Fruit fly (Drosophila melanogaster) whole organism, embryonic: ENCODE data around the gene CG10252.

Experiments
- Aef1 ChIP-seq: fragments of 200-800 bp; sonication (Bioruptor generic); IDR thresholded peaks from 3 replicates; pipeline ENCODE4 v1.3.6; 2022; ENCODE audit warnings: missing biosample characterization, missing genetic modification characterization
- Awh ChIP-seq: fragments of 200-800 bp; sonication (Bioruptor generic); IDR thresholded peaks from 2 replicates; pipeline ENCODE4, ENCODE4 v1.3.6; 2022; ENCODE audit warnings: missing biosample characterization, missing genetic modification characterization
- CG10366 ChIP-seq: fragments of 200-800 bp; sonication (Bioruptor generic); IDR thresholded peaks from 2 replicates; pipeline ENCODE4 v1.3.6; 2022; ENCODE audit warnings: missing biosample characterization, missing genetic modification characterization
- CG12155 ChIP-seq: fragments of 200-800 bp; sonication (Bioruptor generic); optimal IDR thresholded peaks from 3 replicates; lab custom pipeline; 2016; ENCODE audit warnings: missing biosample characterization, missing genetic modification characterization
- CG13624 ChIP-seq: fragments of 200-800 bp; sonication (Bioruptor generic); optimal IDR thresholded peaks from 2 replicates; lab custom pipeline; 2016; ENCODE audit warnings: missing biosample characterization, missing genetic modification characterization
- CG15073 ChIP-seq: fragments of 200-800 bp; sonication (Bioruptor generic); optimal IDR thresholded peaks from 2 replicates; lab custom pipeline; 2016; ENCODE audit warnings: missing biosample characterization, missing genetic modification characterization
- CG17328 ChIP-seq: fragments of 200-800 bp; sonication (Bioruptor generic); IDR thresholded peaks from 2 replicates; pipeline ENCODE4 v1.3.6; 2022; ENCODE audit warnings: missing biosample characterization, missing genetic modification characterization
- CG31365 ChIP-seq: fragments of 200-800 bp; sonication (Bioruptor generic); optimal IDR thresholded peaks from 2 replicates; lab custom pipeline; 2018; ENCODE audit warnings: missing biosample characterization, mild to moderate bottlenecking, missing genetic modification characterization
- CG3281 ChIP-seq: fragments of 200-800 bp; sonication (Bioruptor generic); optimal IDR thresholded peaks from 3 replicates; lab custom pipeline; 2017; ENCODE audit warnings: missing biosample characterization, mild to moderate bottlenecking, missing genetic modification characterization
- CG4404 ChIP-seq: fragments of 200-800 bp; sonication (Bioruptor generic); IDR thresholded peaks from 2 replicates; pipeline ENCODE4 v1.3.6; 2022; ENCODE audit warnings: missing biosample characterization, missing genetic modification characterization
- CG7786 ChIP-seq: fragments of 200-800 bp; sonication (Bioruptor generic); optimal IDR thresholded peaks from 2 replicates; lab custom pipeline; 2016; ENCODE audit warnings: missing biosample characterization, missing genetic modification characterization
- CG8089 ChIP-seq: fragments of 200-800 bp; sonication (Bioruptor generic); optimal IDR thresholded peaks from 3 replicates; lab custom pipeline; 2016; ENCODE audit warnings: missing biosample characterization, missing genetic modification characterization
- CG8281 ChIP-seq: fragments of 200-800 bp; sonication (Bioruptor generic); optimal IDR thresholded peaks from 2 replicates; lab custom pipeline; 2018; ENCODE audit warnings: missing biosample characterization, mild to moderate bottlenecking, missing genetic modification characterization, moderate library complexity
- CG8765 ChIP-seq: fragments of 200-800 bp; sonication (Bioruptor generic); IDR thresholded peaks from 2 replicates; pipeline ENCODE4 v1.3.6; 2022; ENCODE audit warnings: missing biosample characterization, missing genetic modification characterization
- CG8944 ChIP-seq: fragments of 200-800 bp; sonication (Bioruptor generic); optimal IDR thresholded peaks from 3 replicates; lab custom pipeline; 2016; ENCODE audit warnings: missing biosample characterization, missing genetic modification characterization
- CrebB ChIP-seq: fragments of 200-800 bp; sonication (Bioruptor generic); optimal IDR thresholded peaks from 3 replicates; lab custom pipeline; 2018; ENCODE audit warnings: missing biosample characterization, mild to moderate bottlenecking, missing genetic modification characterization
- D19A ChIP-seq: fragments of 200-800 bp; optimal IDR thresholded peaks from 3 replicates; lab custom pipeline; 2019; ENCODE audit warnings: missing biosample characterization, mild to moderate bottlenecking, missing genetic modification characterization, moderate library complexity
- Dref ChIP-seq: fragments of 200-800 bp; sonication (Bioruptor generic); IDR thresholded peaks from 2 replicates; pipeline ENCODE4 v1.3.6; 2022; ENCODE audit warnings: missing biosample characterization, missing genetic modification characterization
- E2f1 ChIP-seq: fragments of 200-800 bp; sonication (Bioruptor generic); IDR thresholded peaks from 2 replicates; pipeline ENCODE4 v1.3.6; 2022; ENCODE audit warnings: missing biosample characterization, missing genetic modification characterization
- H15 ChIP-seq: fragments of 200-800 bp; sonication (Bioruptor generic); IDR thresholded peaks from 3 replicates; pipeline ENCODE4 v1.3.6; 2022; ENCODE audit warnings: missing biosample characterization, missing genetic modification characterization
- H2.0 ChIP-seq: fragments of 200-800 bp; sonication (Bioruptor generic); IDR thresholded peaks from 2 replicates; pipeline ENCODE4 v1.3.6; 2022; ENCODE audit warnings: missing biosample characterization, missing genetic modification characterization
- HLH3B ChIP-seq: fragments of 200-800 bp; sonication (Bioruptor generic); IDR thresholded peaks from 2 replicates; pipeline ENCODE4 v1.3.6; 2022; ENCODE audit warnings: missing biosample characterization, missing genetic modification characterization
- Hr51 ChIP-seq, 2 experiments: fragments of 200-800 bp; sonication (Bioruptor generic); optimal IDR thresholded peaks; 2 replicates in 1 of 2; 3 replicates in 1 of 2; lab custom pipeline; 2016 to 2018; ENCODE audit warnings: missing biosample characterization in 2 of 2, missing genetic modification characterization in 2 of 2, mild to moderate bottlenecking in 1 of 2, moderate library complexity in 1 of 2
- Max ChIP-seq: fragments of 200-800 bp; sonication (Bioruptor generic); optimal IDR thresholded peaks from 2 replicates; lab custom pipeline; 2016; ENCODE audit warnings: missing biosample characterization, mild to moderate bottlenecking, missing genetic modification characterization
- Nf-YA ChIP-seq: fragments of 200-800 bp; sonication (Bioruptor generic); IDR thresholded peaks from 2 replicates; pipeline ENCODE4 v1.3.6; 2022; ENCODE audit warnings: missing biosample characterization, missing genetic modification characterization
- Rx ChIP-seq: fragments of 200-800 bp; sonication (Bioruptor generic); IDR thresholded peaks from 2 replicates; pipeline ENCODE4 v1.3.6; 2022; ENCODE audit warnings: missing biosample characterization, missing genetic modification characterization
- Sry-β ChIP-seq: fragments of 200-800 bp; sonication (Bioruptor generic); optimal IDR thresholded peaks from 2 replicates; lab custom pipeline; 2018; ENCODE audit warnings: missing biosample characterization, mild to moderate bottlenecking, missing genetic modification characterization, moderate library complexity
- Trl ChIP-seq, 3 experiments: fragments of >200 bp in 2 of 3; fragments of 200-800 bp in 1 of 3; sonication (Bioruptor generic) in 1 of 3; optimal IDR thresholded peaks; 2 replicates in 1 of 3; 3 replicates in 2 of 3; lab custom pipeline; 2016 to 2017; ENCODE audit warnings: missing biosample characterization in 1 of 3, missing genetic modification characterization in 1 of 3
- abd-A ChIP-seq: fragments of 200-800 bp; sonication (Bioruptor generic); optimal IDR thresholded peaks from 3 replicates; lab custom pipeline; 2019; ENCODE audit warnings: missing biosample characterization, mild to moderate bottlenecking, missing genetic modification characterization, moderate library complexity
- aop ChIP-seq: fragments of 200-800 bp; sonication (Bioruptor generic); IDR thresholded peaks from 2 replicates; pipeline ENCODE4 v1.3.6; 2022; ENCODE audit warnings: missing biosample characterization, missing genetic modification characterization
- ato ChIP-seq: fragments of 200-800 bp; sonication (Bioruptor generic); IDR thresholded peaks from 2 replicates; pipeline ENCODE4 v1.3.6; 2022; ENCODE audit warnings: missing biosample characterization, missing genetic modification characterization; ENCODE audit not compliant: partially characterized antibody
- bab2 ChIP-seq: fragments of 200-800 bp; sonication (Bioruptor generic); optimal IDR thresholded peaks from 2 replicates; lab custom pipeline; 2016; ENCODE audit warnings: missing biosample characterization, missing genetic modification characterization
- bigmax ChIP-seq: fragments of 200-800 bp; sonication (Bioruptor generic); optimal IDR thresholded peaks from 2 replicates; lab custom pipeline; 2018; ENCODE audit warnings: missing biosample characterization, mild to moderate bottlenecking, missing genetic modification characterization
- dan ChIP-seq: fragments of 200-800 bp; sonication (Bioruptor generic); IDR thresholded peaks from 2 replicates; pipeline ENCODE4 v1.3.6; 2022; ENCODE audit warnings: missing biosample characterization, missing genetic modification characterization
- ems ChIP-seq: fragments of 200-800 bp; sonication (Bioruptor generic); optimal IDR thresholded peaks from 3 replicates; lab custom pipeline; 2016; ENCODE audit warnings: missing biosample characterization, missing genetic modification characterization
- exex ChIP-seq: fragments of 200-800 bp; sonication (Bioruptor generic); optimal IDR thresholded peaks from 4 replicates; lab custom pipeline; 2018; ENCODE audit warnings: missing biosample characterization, mild to moderate bottlenecking, missing genetic modification characterization, moderate library complexity
- fru ChIP-seq: fragments of >200 bp; optimal IDR thresholded peaks from 2 replicates; lab custom pipeline; 2017
- gro ChIP-seq: fragments of 200-800 bp; sonication (Bioruptor generic); optimal IDR thresholded peaks from 2 replicates; lab custom pipeline; 2016; ENCODE audit warnings: missing biosample characterization, missing genetic modification characterization
- hth ChIP-seq: fragments of >200 bp; optimal IDR thresholded peaks from 2 replicates; lab custom pipeline; 2017; ENCODE audit warnings: inconsistent platforms
- inv ChIP-seq: fragments of 200-800 bp; sonication (Bioruptor generic); IDR thresholded peaks from 2 replicates; pipeline ENCODE4 v1.3.6; 2022; ENCODE audit warnings: missing biosample characterization, missing genetic modification characterization; ENCODE audit not compliant: partially characterized antibody
- jigr1 ChIP-seq: fragments of 200-800 bp; sonication (Bioruptor generic); IDR thresholded peaks from 3 replicates; pipeline ENCODE4 v1.3.6; 2022; ENCODE audit warnings: missing biosample characterization, missing genetic modification characterization
- jumu ChIP-seq: fragments of 200-800 bp; sonication (Bioruptor generic); optimal IDR thresholded peaks from 3 replicates; lab custom pipeline; 2016; ENCODE audit warnings: missing biosample characterization, missing genetic modification characterization
- ken ChIP-seq: fragments of 200-800 bp; sonication (Bioruptor generic); IDR thresholded peaks from 3 replicates; pipeline ENCODE4 v1.3.6; 2022; ENCODE audit warnings: missing biosample characterization, missing genetic modification characterization
- lola ChIP-seq, 3 experiments: fragments of >200 bp in 2 of 3; fragments of 200-800 bp in 1 of 3; sonication (Bioruptor generic) in 1 of 3; optimal IDR thresholded peaks; 2 replicates each; lab custom pipeline; 2017 to 2019; ENCODE audit warnings: missing biosample characterization in 3 of 3, missing genetic modification characterization in 3 of 3, mild to moderate bottlenecking in 1 of 3, moderate library complexity in 1 of 3
- lov ChIP-seq, 2 experiments: fragments of 200-800 bp in 1 of 2; fragments of >200 bp in 1 of 2; sonication (Bioruptor generic) in 1 of 2; IDR thresholded peaks in 1 of 2; optimal IDR thresholded peaks in 1 of 2; 2 replicates in 1 of 2; 3 replicates in 1 of 2; pipeline versions ENCODE4 v1.3.6 to Lab custom; 2017 to 2022; ENCODE audit warnings: missing biosample characterization in 1 of 2, missing genetic modification characterization in 1 of 2
- nerfin-2 ChIP-seq: fragments of 200-800 bp; sonication (Bioruptor generic); IDR thresholded peaks from 2 replicates; pipeline ENCODE4 v1.3.6; 2022; ENCODE audit warnings: missing biosample characterization, missing genetic modification characterization; ENCODE audit not compliant: partially characterized antibody
- onecut ChIP-seq: fragments of 200-800 bp; sonication (Bioruptor generic); IDR thresholded peaks from 2 replicates; pipeline ENCODE4 v1.3.6; 2022; ENCODE audit warnings: missing biosample characterization, missing genetic modification characterization
- pfk ChIP-seq: fragments of 200-800 bp; sonication (Bioruptor generic); optimal IDR thresholded peaks from 2 replicates; lab custom pipeline; 2018; ENCODE audit warnings: missing biosample characterization, mild to moderate bottlenecking, missing genetic modification characterization, moderate library complexity
- phol ChIP-seq: fragments of 200-800 bp; sonication (Bioruptor generic); optimal IDR thresholded peaks from 3 replicates; lab custom pipeline; 2018; ENCODE audit warnings: missing biosample characterization, mild to moderate bottlenecking, missing genetic modification characterization, moderate library complexity
- run ChIP-seq: fragments of 200-800 bp; sonication (Bioruptor generic); optimal IDR thresholded peaks from 3 replicates; lab custom pipeline; 2018; ENCODE audit warnings: missing biosample characterization, mild to moderate bottlenecking, missing genetic modification characterization

The CG10252 gene

DNA sequence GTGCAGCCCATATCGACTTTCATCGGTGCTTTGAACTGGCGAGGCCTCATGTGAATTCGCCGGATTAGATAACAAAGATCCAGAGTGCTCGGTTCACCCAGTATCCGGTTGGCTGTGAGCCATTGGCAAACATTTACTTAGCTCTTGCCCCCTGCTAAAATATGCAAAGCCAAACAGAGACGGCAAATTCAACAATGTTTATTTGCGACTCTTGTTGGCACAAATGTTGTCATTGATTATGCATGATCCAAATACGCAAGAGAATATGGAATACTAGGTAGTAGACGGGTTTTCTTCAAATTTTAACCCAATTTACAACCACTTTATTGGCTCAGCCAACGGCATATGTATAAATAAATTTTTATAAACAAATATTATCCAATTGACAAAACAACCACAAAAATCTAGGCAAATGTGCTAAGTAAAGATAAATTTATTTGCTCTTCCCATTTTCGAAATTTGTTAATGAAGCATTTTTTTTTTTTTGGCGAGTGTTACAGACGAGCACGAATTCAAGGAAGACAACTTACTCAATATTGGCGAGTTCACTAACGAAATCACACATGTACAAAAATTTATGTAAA is 43.4 kb downstream of the CG10252 start (continued):
- no peak for TF ChIP-seq ato (GFP tag; lab: Robert Waterston, UW)
- TF ChIP-seq Nf-YA = peak; percentile 45; the same call in 1 of the 2 replicates
- TF ChIP-seq Trl (optimal IDR thresholded peaks at IDR 0.05; lab: Kevin White, UChicago) = no peak
- TF ChIP-seq Trl (GFP tag; optimal IDR thresholded peaks at IDR 0.05; lab: Kevin White, UChicago) = peak; percentile 55
- TF ChIP-seq CG8765 (GFP tag; lab: Robert Waterston, UW) = no peak
- peak; percentile 32 for TF ChIP-seq exex (tag; lab: Kevin White, UChicago)
- no peak for TF ChIP-seq CG4404
- TF ChIP-seq ken (GFP tag; lab: Robert Waterston, UW) = no peak
- peak; percentile 55 for TF ChIP-seq CG12155 (GFP tag; lab: Kevin White, UChicago)
- no peak for TF ChIP-seq jigr1 (GFP tag; lab: Robert Waterston, UW)
- no peak for TF ChIP-seq Max (GFP tag; lab: Kevin White, UChicago)
- TF ChIP-seq fru (lab: Kevin White, UChicago) = no peak
- TF ChIP-seq run (tag; lab: Kevin White, UChicago) = peak; percentile 16
- no peak for TF ChIP-seq abd-A (tag; lab: Kevin White, UChicago)
- TF ChIP-seq bigmax (GFP tag; lab: Kevin White, UChicago) = no peak
- no peak for TF ChIP-seq phol (tag; lab: Kevin White, UChicago)
- peak; percentile 36; the same call in 1 of the 2 replicates for TF ChIP-seq CG10366 (GFP tag; lab: Robert Waterston, UW)
- peak; percentile 71 for TF ChIP-seq CG7786 (GFP tag; lab: Kevin White, UChicago)
- no peak for TF ChIP-seq inv
- no peak for TF ChIP-seq Rx (GFP tag; lab: Robert Waterston, UW)
- peak; percentile 15 to 56 for TF ChIP-seq Hr51 (GFP tag; optimal IDR thresholded peaks at IDR 0.05; lab: Kevin White, UChicago)
- no peak for TF ChIP-seq D19A (tag; lab: Kevin White, UChicago)
- peak; percentile 37 for TF ChIP-seq ems (GFP tag; lab: Kevin White, UChicago)
- TF ChIP-seq CG3281 (GFP tag; lab: Kevin White, UChicago) = peak; percentile 88
- peak; percentile 4 for TF ChIP-seq jumu (GFP tag; lab: Kevin White, UChicago)
- no peak for TF ChIP-seq Dref (GFP tag; lab: Robert Waterston, UW)
- TF ChIP-seq bab2 (GFP tag; lab: Kevin White, UChicago) = peak; percentile 55
- peak; percentile 62 for TF ChIP-seq CrebB
- no peak for TF ChIP-seq lov (optimal IDR thresholded peaks at IDR 0.05; lab: Kevin White, UChicago)
- no peak for TF ChIP-seq lov (GFP tag; IDR thresholded peaks at IDR 0.05; lab: Robert Waterston, UW)
- peak; percentile 25; the same call in 1 of the 2 replicates for TF ChIP-seq E2f1 (GFP tag; lab: Robert Waterston, UW)
- peak; percentile 16 for TF ChIP-seq CG31365 (tag; lab: Kevin White, UChicago)
- TF ChIP-seq aop (GFP tag; lab: Robert Waterston, UW) = no peak
- TF ChIP-seq dan (GFP tag; lab: Robert Waterston, UW) = no peak
- TF ChIP-seq CG8089 = no peak
- peak; percentile 7; the same call in 1 of the 2 replicates for TF ChIP-seq onecut (GFP tag; lab: Robert Waterston, UW)
- peak; percentile 54 for TF ChIP-seq CG8281 (tag; lab: Kevin White, UChicago)
- no peak for TF ChIP-seq hth
- peak; percentile 49 for TF ChIP-seq CG13624
- no peak; the same call in 1 of the 2 replicates for TF ChIP-seq HLH3B (GFP tag; lab: Robert Waterston, UW)
- 0 out of 2 replicates have a peak, but pooled peaks have one; percentile 5 for TF ChIP-seq H2.0 (GFP tag; lab: Robert Waterston, UW)
- no peak for TF ChIP-seq Sry-β (GFP tag; lab: Kevin White, UChicago)
- peak; percentile 53 for TF ChIP-seq gro (GFP tag; lab: Kevin White, UChicago)
- no peak for TF ChIP-seq H15 (GFP tag; lab: Robert Waterston, UW)
- TF ChIP-seq CG17328 (GFP tag; lab: Robert Waterston, UW) = no peak
- TF ChIP-seq Awh = 0 out of 2 replicates have a peak, but pooled peaks have one; percentile 21
- TF ChIP-seq nerfin-2 (GFP tag; lab: Robert Waterston, UW) = no peak
- TF ChIP-seq CG15073 (GFP tag; lab: Kevin White, UChicago) = no peak
- no peak for TF ChIP-seq Aef1 (GFP tag; lab: Robert Waterston, UW)
- no peak for TF ChIP-seq CG8944
- no peak for TF ChIP-seq pfk (GFP tag; lab: Kevin White, UChicago)
- no peak for TF ChIP-seq lola (GFP tag; optimal IDR thresholded peaks at IDR 0.05; lab: Kevin White, UChicago)
